Worm (Caenorhabditis elegans): ENCODE results near the gene Y48B6A.10.

DNA sequence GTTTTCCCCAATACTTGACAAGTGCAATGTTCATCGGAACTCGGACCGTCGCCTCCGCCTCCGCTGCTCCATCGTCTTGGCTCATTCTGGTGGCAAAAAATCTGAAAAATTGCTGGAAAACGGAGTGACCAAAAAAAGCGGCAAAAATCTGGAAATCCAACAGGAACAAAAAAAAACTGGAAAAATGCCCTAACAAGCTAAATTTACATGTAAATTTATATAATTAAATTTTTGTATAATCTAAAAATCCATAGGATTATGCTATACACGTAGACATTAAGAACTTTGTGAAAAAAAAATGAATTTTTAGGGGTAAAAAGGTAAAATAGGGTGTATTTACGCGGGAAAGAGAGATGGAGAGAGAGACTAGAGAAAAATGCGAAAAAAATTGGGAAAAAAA, 12.0 kb downstream of the Y48B6A.10 start, which contains the start of gene Y48B6A.13:
- TF ChIP-seq ztf-11 (tag; optimal IDR thresholded peaks at IDR 0.05), result no peak
- TF ChIP-seq tbx-2 (tag; optimal IDR thresholded peaks at IDR 0.05), result no peak
- no peak for TF ChIP-seq ama-1 (optimal IDR thresholded peaks at IDR 0.05)
- TF ChIP-seq unc-86 (tag; optimal IDR thresholded peaks at IDR 0.05), result no peak
- no peak for TF ChIP-seq ceh-82 (tag; optimal IDR thresholded peaks at IDR 0.05)
- TF ChIP-seq unc-62 (GFP tag; optimal IDR thresholded peaks at IDR 0.05), result no peak
- TF ChIP-seq lsy-2 (tag; optimal IDR thresholded peaks at IDR 0.05), result no peak
- no peak for TF ChIP-seq sptf-1 (tag; optimal IDR thresholded peaks at IDR 0.05)
- no peak for TF ChIP-seq nhr-77 (tag; optimal IDR thresholded peaks at IDR 0.05)
- TF ChIP-seq aly-2 (tag; optimal IDR thresholded peaks at IDR 0.05), result no peak
- no peak for TF ChIP-seq egl-13 (tag; optimal IDR thresholded peaks at IDR 0.05)
- no peak for TF ChIP-seq efl-1 (optimal IDR thresholded peaks at IDR 0.05)
- TF ChIP-seq efl-1 (GFP tag; optimal IDR thresholded peaks at IDR 0.05 in 1 of 2), result no peak
- TF ChIP-seq mdl-1 (tag; optimal IDR thresholded peaks at IDR 0.05), result no peak
- TF ChIP-seq lin-35 (GFP tag; optimal IDR thresholded peaks at IDR 0.05), result no peak
